Worm (Caenorhabditis elegans): ENCODE results near the gene F14D7.12.

DNA sequence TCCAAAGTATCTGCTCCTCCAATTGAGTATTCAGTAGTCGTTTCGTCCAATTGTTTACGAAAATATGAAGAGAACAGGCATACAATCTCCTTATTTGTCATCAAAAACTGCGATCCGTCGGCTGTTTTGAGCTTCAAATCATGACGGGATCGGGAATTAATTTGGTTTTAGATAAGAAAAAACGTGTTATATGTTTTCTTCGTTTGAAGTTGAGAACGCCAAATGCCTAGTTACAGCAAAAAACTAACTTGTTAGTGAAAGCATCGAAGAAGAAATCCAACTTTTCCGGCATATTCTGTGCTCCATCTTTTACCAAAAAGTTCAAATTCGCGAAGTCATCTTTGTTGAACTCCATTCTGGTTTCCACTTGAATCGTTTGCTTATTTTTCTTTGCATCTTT lies 10.5 kb upstream of the F14D7.12 start, which contains the start of gene F14D7.1:
- TF ChIP-seq ceh-45 (GFP tag; IDR thresholded peaks at IDR 0.05) (no peak), hlh-30 (tag; optimal IDR thresholded peaks at IDR 0.05; ENCODE audit: insufficient read depth) (no peak), elt-2 (tag; optimal IDR thresholded peaks at IDR 0.05) (no peak)

Measured in whole organism, late embryonic.